Worm (Caenorhabditis elegans): ENCODE data around the gene K06H7.2.

Gene K06H7.2

ce11 chrIII:8144574-8145065 is 51.2 kb downstream of the K06H7.2 start, which contains the start of the genes C14B9.8 and mrpl-18 (continued):
- TF ChIP-seq somi-1 (GFP tag; optimal IDR thresholded peaks at IDR 0.05) (no peak), F23B12.7 (tag; optimal IDR thresholded peaks at IDR 0.05; ENCODE audit: insufficient read depth) (peak; percentile 16), hlh-26 (GFP tag; conservative IDR thresholded peaks at IDR 0.05) (no peak), nhr-80 (tag; optimal IDR thresholded peaks at IDR 0.05) (no peak), tbp1 (GFP tag; optimal IDR thresholded peaks at IDR 0.05) (no peak), ceh-27 (GFP tag; optimal IDR thresholded peaks at IDR 0.05) (peak; percentile 38), B0019.2 (GFP tag; conservative IDR thresholded peaks at IDR 0.05) (no peak), athp-1 (tag; optimal IDR thresholded peaks at IDR 0.05) (no peak), snpc-3.4 (tag; optimal IDR thresholded peaks at IDR 0.05) (no peak), ceh-58 (GFP tag; IDR thresholded peaks at IDR 0.05) (no peak), F33H1.4 (GFP tag; IDR thresholded peaks at IDR 0.05) (peak; percentile 55), B0336.3 (GFP tag; IDR thresholded peaks at IDR 0.05) (no peak), ztf-26 (tag; optimal IDR thresholded peaks at IDR 0.05) (no peak), madf-8 (GFP tag; conservative IDR thresholded peaks at IDR 0.05) (no peak), gei-17 (GFP tag; optimal IDR thresholded peaks at IDR 0.05) (no peak), mes-4 (tag; optimal IDR thresholded peaks at IDR 0.05) (no peak), Y56A3A.18 (GFP tag; IDR thresholded peaks at IDR 0.05) (no peak), B0035.1 (tag; optimal IDR thresholded peaks at IDR 0.05) (no peak), die-1 (tag; optimal IDR thresholded peaks at IDR 0.05) (no peak), hrde-1 (tag; optimal IDR thresholded peaks at IDR 0.05; ENCODE audit: borderline replicate concordance) (no peak), hlh-12 (tag; optimal IDR thresholded peaks at IDR 0.05) (no peak), pbrm-1 (GFP tag; IDR thresholded peaks at IDR 0.05) (no peak), sdz-38 (tag; optimal IDR thresholded peaks at IDR 0.05) (no peak), dpl-1 (GFP tag; optimal IDR thresholded peaks at IDR 0.05) (no peak), Y79H2A.3 (GFP tag; conservative IDR thresholded peaks at IDR 0.05) (no peak), nhr-90 (tag; optimal IDR thresholded peaks at IDR 0.05) (no peak), egl-44 (GFP tag; IDR thresholded peaks at IDR 0.05) (no peak), hmg-1.2 (GFP tag; IDR thresholded peaks at IDR 0.05) (no peak), tlf-1 (GFP tag; optimal IDR thresholded peaks at IDR 0.05) (no peak), tbx-9 (tag; optimal IDR thresholded peaks at IDR 0.05; ENCODE audit: borderline replicate concordance) (no peak), K11D2.4 (GFP tag; IDR thresholded peaks at IDR 0.05) (0 out of 2 replicates have a peak, but pooled peaks have one; percentile 18), ceh-40 (GFP tag; IDR thresholded peaks at IDR 0.05) (no peak), F37B4.10 (GFP tag; IDR thresholded peaks at IDR 0.05) (no peak), cebp-1 (GFP tag; IDR thresholded peaks at IDR 0.05) (no peak), cebp-1 (tag; optimal IDR thresholded peaks at IDR 0.05) (no peak), him-1 (tag; optimal IDR thresholded peaks at IDR 0.05) (peak; percentile 29), lin-40 (tag; optimal IDR thresholded peaks at IDR 0.05) (peak; percentile 27), K12H6.12 (tag; optimal IDR thresholded peaks at IDR 0.05) (peak; percentile 35), lsl-1 (GFP tag; optimal IDR thresholded peaks at IDR 0.05) (peak; percentile 27), lin-26 (GFP tag; IDR thresholded peaks at IDR 0.05) (no peak), lin-35 (GFP tag; optimal IDR thresholded peaks at IDR 0.05) (no peak), repo-1 (tag; optimal IDR thresholded peaks at IDR 0.05) (no peak), T26A5.8 (tag; optimal IDR thresholded peaks at IDR 0.05) (no peak), sea-2 (GFP tag; IDR thresholded peaks at IDR 0.05) (no peak), egrh-3 (GFP tag; IDR thresholded peaks at IDR 0.05) (no peak), C06A6.2 (GFP tag; conservative IDR thresholded peaks at IDR 0.05) (no peak), lin-54 (GFP tag; optimal IDR thresholded peaks at IDR 0.05) (peak; percentile 11), madf-10 (tag; optimal IDR thresholded peaks at IDR 0.05) (peak; percentile 1), ama-1 (optimal IDR thresholded peaks at IDR 0.05) (no peak), ama-1 (GFP tag; optimal IDR thresholded peaks at IDR 0.05) (no peak)

Measured in whole organism, young adult.